Worm (Caenorhabditis elegans) whole organism, late embryonic: ENCODE measurements around the gene zig-10.

ENCODE experiments used
- T23F11.4 ChIP-seq: fragments of 200-800 bp; sonication (Bioruptor generic); optimal IDR thresholded peaks from 2 replicates; lab custom pipeline; 2018; ENCODE audit warnings: mild to moderate bottlenecking, missing genetic modification characterization, missing compliant biosample characterization
- ceh-34 ChIP-seq: sonication (generic microtip); optimal IDR thresholded peaks from 2 replicates; lab custom pipeline; 2016; ENCODE audit warnings: mild to moderate bottlenecking, missing genetic modification characterization, missing compliant biosample characterization
- dmd-4 ChIP-seq: sonication (generic microtip); optimal IDR thresholded peaks from 2 replicates; lab custom pipeline; 2016; ENCODE audit warnings: borderline replicate concordance, missing genetic modification characterization, missing compliant biosample characterization
- dve-1 ChIP-seq: sonication (generic microtip); optimal IDR thresholded peaks from 2 replicates; lab custom pipeline; 2017; ENCODE audit warnings: antibody characterized with exemption, mild to moderate bottlenecking, missing genetic modification characterization, missing compliant biosample characterization
- elt-2 ChIP-seq: sonication (generic microtip); optimal IDR thresholded peaks from 2 replicates; lab custom pipeline; 2016; ENCODE audit warnings: missing genetic modification reagents, missing genetic modification characterization, missing compliant biosample characterization
- ets-4 ChIP-seq: sonication (generic microtip); optimal IDR thresholded peaks from 2 replicates; lab custom pipeline; 2016; ENCODE audit warnings: missing genetic modification characterization, missing compliant biosample characterization
- eyg-1 ChIP-seq: sonication (generic microtip); optimal IDR thresholded peaks from 2 replicates; lab custom pipeline; 2016; ENCODE audit warnings: missing genotype, missing genetic modification characterization, missing compliant biosample characterization
- lim-6 ChIP-seq: sonication (generic microtip); optimal IDR thresholded peaks from 2 replicates; lab custom pipeline; 2016; ENCODE audit warnings: missing genetic modification characterization, missing compliant biosample characterization
- pha-4 ChIP-seq: fragments of 150-350 bp; optimal IDR thresholded peaks from 2 replicates; lab custom pipeline; 2018; ENCODE audit warnings: missing biosample characterization, missing genetic modification reagents, missing genetic modification characterization
- tbx-2 ChIP-seq: sonication (generic microtip); optimal IDR thresholded peaks from 2 replicates; lab custom pipeline; 2016; ENCODE audit warnings: missing genetic modification characterization, missing compliant biosample characterization

DNA sequence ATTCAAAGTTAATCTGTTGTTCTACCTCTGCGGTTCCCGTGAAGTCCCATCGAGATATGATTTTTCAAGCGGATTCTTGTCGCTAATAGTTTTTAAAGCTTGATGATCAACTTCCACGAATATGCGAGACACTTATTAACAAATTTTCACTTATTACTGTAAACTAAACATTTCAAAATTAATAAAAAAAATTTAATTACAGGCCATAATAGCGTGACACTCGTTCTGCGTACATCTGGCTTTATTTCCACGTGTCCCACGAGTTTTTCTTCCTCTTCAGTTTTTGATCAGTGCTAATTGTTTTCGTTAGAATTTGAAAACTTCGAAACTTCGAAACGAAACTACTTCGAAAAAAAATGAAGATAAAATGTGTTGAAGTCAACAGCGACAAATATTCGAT, 3.1 kb downstream of the zig-10 start, which contains the start of gene btb-2:
- TF ChIP-seq ceh-34 (tag; lab: Kevin White, UChicago) (no peak), dve-1 (tag; lab: Kevin White, UChicago) (no peak), dmd-4 (tag; lab: Kevin White, UChicago) (no peak), tbx-2 (tag; lab: Kevin White, UChicago) (no peak), T23F11.4 (no peak), elt-2 (tag; lab: Kevin White, UChicago) (no peak), lim-6 (tag; lab: Kevin White, UChicago) (no peak), eyg-1 (tag; lab: Kevin White, UChicago) (no peak), pha-4 (tag; lab: Kevin White, UChicago) (no peak), ets-4 (tag; lab: Kevin White, UChicago) (no peak)
